Fruit fly (Drosophila melanogaster): Measurements from ENCODE around the gene CG6236.
A peak's percentile ranks its signal among the peaks of the same experiment; 100 is the strongest.

CG6236 gene

DNA sequence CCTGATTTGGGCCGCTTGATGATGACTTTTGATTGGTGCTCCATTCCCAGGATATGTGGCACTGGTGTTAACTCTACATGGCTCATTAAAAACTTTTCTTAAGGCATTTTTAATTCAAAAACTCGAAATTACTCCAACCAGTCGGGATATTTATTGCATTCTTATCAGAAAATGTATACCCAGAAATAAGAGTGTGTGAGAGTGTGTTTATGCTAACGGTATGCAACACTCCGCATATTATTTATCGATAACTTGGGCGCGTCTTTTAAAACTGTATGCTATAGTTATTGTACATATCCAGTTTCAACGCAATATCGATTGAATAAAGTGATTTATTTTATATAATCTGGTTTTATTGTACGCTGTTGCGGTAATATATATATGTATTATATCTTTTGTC is 39.4 kb upstream of the CG6236 start, which contains the start of gene CG34404:
TSS of gene CG34404 (minus strand) at position 189 of the 400 bp plus-strand sequence.
- TF ChIP-seq rgr (GFP tag; optimal IDR thresholded peaks at IDR 0.05): peak; percentile 8
- no peak for TF ChIP-seq dsf (GFP tag; optimal IDR thresholded peaks at IDR 0.05; ENCODE audit: borderline replicate concordance)
- TF ChIP-seq foxo (GFP tag; optimal IDR thresholded peaks at IDR 0.05): peak in 1 of 2 experiments; percentile 39

DNA sequence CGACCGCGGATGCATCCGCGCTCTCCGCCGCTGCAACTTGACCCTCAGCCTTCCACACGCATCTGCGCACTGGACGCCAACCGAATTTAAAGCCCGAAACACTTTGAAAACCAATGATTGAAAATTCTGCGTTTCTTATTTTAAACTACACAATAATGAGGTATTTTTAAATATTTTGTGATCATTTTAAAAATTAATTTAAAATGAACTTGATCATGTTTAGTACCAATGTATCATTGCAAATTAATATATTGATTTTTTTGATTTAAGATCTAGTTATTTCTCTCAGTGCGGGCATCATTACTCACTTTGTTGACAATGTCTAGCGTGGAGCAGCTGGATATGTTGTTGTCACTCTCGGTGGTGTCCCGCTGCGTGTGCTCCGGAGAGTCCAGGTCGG is 38.8 kb upstream of the CG6236 start:
- TF ChIP-seq brk (GFP tag; optimal IDR thresholded peaks at IDR 0.05) (no peak), CG9705 (GFP tag; optimal IDR thresholded peaks at IDR 0.05) (no peak), fru (GFP tag; optimal IDR thresholded peaks at IDR 0.05) (no peak), Sp1 (GFP tag; optimal IDR thresholded peaks at IDR 0.05) (peak; percentile 44), rgr (GFP tag; optimal IDR thresholded peaks at IDR 0.05) (peak; percentile 28), jim (GFP tag; optimal IDR thresholded peaks at IDR 0.05) (no peak), N (GFP tag; optimal IDR thresholded peaks at IDR 0.05) (no peak), Hnf4 (GFP tag; optimal IDR thresholded peaks at IDR 0.05) (no peak), Myc (optimal IDR thresholded peaks at IDR 0.05) (no peak), CrebA (GFP tag; optimal IDR thresholded peaks at IDR 0.05; ENCODE audit: borderline replicate concordance) (no peak), Rel (GFP tag; optimal IDR thresholded peaks at IDR 0.05) (no peak), Rel (tag; optimal IDR thresholded peaks at IDR 0.05) (no peak), Dfd (GFP tag; optimal IDR thresholded peaks at IDR 0.05) (no peak), psq (GFP tag; optimal IDR thresholded peaks at IDR 0.05) (no peak), dsf (GFP tag; optimal IDR thresholded peaks at IDR 0.05; ENCODE audit: borderline replicate concordance) (no peak), Dif (GFP tag; optimal IDR thresholded peaks at IDR 0.05; ENCODE audit: partially characterized antibody) (no peak), tai (GFP tag; optimal IDR thresholded peaks at IDR 0.05) (no peak), pan (optimal IDR thresholded peaks at IDR 0.05) (no peak), h (GFP tag; optimal IDR thresholded peaks at IDR 0.05) (no peak), sv (GFP tag; optimal IDR thresholded peaks at IDR 0.05) (no peak), ey (GFP tag; optimal IDR thresholded peaks at IDR 0.05) (peak; percentile 31), Hr78 (GFP tag; optimal IDR thresholded peaks at IDR 0.05) (no peak), dmrt93B (GFP tag; optimal IDR thresholded peaks at IDR 0.05) (no peak), Jra (GFP tag; optimal IDR thresholded peaks at IDR 0.05) (no peak), Hr83 (GFP tag; optimal IDR thresholded peaks at IDR 0.05; ENCODE audit: poor library complexity, severe bottlenecking) (no peak), Mio (GFP tag; optimal IDR thresholded peaks at IDR 0.05) (no peak), GATAd (GFP tag; optimal IDR thresholded peaks at IDR 0.05) (no peak), Abd-B (GFP tag; optimal IDR thresholded peaks at IDR 0.05) (no peak), foxo (GFP tag; optimal IDR thresholded peaks at IDR 0.05) (peak in 1 of 2 experiments; percentile 63), sage (GFP tag; optimal IDR thresholded peaks at IDR 0.05) (no peak), usp (GFP tag; optimal IDR thresholded peaks at IDR 0.05) (no peak), woc (GFP tag; optimal IDR thresholded peaks at IDR 0.05) (no peak), CG32264 (GFP tag; optimal IDR thresholded peaks at IDR 0.05) (no peak), lola (GFP tag; optimal IDR thresholded peaks at IDR 0.05) (no peak), HLH106 (tag; optimal IDR thresholded peaks at IDR 0.05) (peak; percentile 48), OdsH (GFP tag; optimal IDR thresholded peaks at IDR 0.05) (peak; percentile 8)

- TF ChIP-seq rgr (GFP tag; optimal IDR thresholded peaks at IDR 0.05) (peak; percentile 36), usp (GFP tag; optimal IDR thresholded peaks at IDR 0.05) (no peak), Hr83 (GFP tag; optimal IDR thresholded peaks at IDR 0.05; ENCODE audit: poor library complexity, severe bottlenecking) (peak; percentile 23), lola (GFP tag; optimal IDR thresholded peaks at IDR 0.05) (peak; percentile 22)
These were observed 35.5 kb upstream of the CG6236 start, which contains the start of gene CG6171 for dm6 chr3R:15363608-15364007. Gene CG6171 (minus strand): TSS chr3R:15363857.

- TF ChIP-seq N (GFP tag; optimal IDR thresholded peaks at IDR 0.05) (no peak), sage (GFP tag; optimal IDR thresholded peaks at IDR 0.05) (no peak)
These were observed 33.4 kb upstream of the CG6236 start, which contains the start of the genes Cog2 and Trax for dm6 chr3R:15361490-15361889. Gene Cog2 (minus strand): TSS chr3R:15361657. Gene Trax (plus strand): TSS chr3R:15361692.
